Worm (Caenorhabditis elegans) whole organism, mixed stage, embryonic: ENCODE data around the gene R05H5.7.

Experiments
- snpc-4 ChIP-seq: fragments of 150-350 bp; optimal IDR thresholded peaks from 2 replicates; lab custom pipeline; 2014; ENCODE audit warnings: missing biosample characterization, missing genetic modification characterization
- sptf-1 ChIP-seq: sonication (generic microtip); optimal IDR thresholded peaks from 2 replicates; lab custom pipeline; 2017; ENCODE audit warnings: mild to moderate bottlenecking, missing genetic modification characterization, moderate library complexity, missing compliant biosample characterization

DNA sequence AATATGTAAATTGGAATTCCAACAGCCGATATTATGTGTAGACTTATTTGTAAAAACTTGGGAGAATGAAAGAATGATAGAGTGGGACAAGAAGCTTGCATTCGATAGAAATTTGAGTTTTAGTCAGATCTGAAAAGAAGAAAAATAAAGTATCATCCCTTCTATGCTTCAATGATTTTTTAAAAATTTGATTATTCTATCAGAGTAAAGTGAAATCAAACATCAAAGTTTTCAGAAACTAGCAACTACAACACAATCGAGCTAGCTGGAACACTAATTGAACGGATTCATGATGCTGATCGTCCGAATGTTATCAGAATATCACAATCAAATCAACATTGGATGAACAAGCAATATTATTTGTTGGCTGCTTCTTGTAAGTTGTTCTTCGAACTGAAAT lies 34.7 kb downstream of the R05H5.7 start, which contains the start of gene srh-135:
- no peak for TF ChIP-seq snpc-4 (tag; lab: Kevin White, UChicago)
- TF ChIP-seq sptf-1, result no peak
